Worm (Caenorhabditis elegans): ENCODE measurements around the gene hpo-34.

hpo-34 gene

DNA sequence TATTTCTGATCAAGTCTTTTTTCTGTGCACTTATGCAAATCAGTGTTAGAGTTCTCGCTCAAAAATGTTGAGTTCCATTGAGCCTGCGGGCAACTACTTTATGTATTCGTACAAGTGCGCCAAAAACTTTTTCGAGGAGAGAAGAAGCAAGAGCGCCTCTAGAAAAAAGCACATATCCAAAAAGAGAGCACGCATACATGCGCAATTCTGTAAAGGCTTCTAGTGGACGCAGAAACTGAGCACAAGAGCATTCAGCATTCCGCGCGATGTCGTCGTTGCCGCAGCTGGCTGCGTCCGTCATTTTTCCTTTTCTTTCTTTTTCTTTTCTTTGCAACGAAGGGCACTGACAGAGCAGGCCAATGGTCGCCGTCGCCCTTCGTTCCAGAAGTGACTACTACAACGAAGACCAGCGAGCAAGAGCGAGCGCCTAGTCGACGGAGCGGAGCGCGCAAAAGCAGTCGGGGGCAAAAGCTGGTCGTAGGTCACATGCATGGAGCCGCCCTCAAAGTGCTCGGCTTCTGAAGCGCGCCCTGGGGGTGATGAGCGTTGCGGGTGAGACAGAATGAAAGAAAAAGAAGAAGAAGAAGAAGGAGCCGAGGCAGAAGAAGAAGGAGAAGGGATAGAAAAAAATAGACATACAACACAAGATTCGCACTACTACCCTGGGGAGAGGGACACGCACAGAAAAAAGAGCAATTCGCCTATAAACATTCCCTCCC, 45.8 kb downstream of the hpo-34 start:
- TF ChIP-seq hmg-1.1 (GFP tag; IDR thresholded peaks at IDR 0.05) (peak; percentile 66), madf-9 (GFP tag; conservative IDR thresholded peaks at IDR 0.05) (no peak), duxl-1 (tag; optimal IDR thresholded peaks at IDR 0.05; ENCODE audit: poor library complexity) (no peak), lin-29 (GFP tag; IDR thresholded peaks at IDR 0.05) (no peak), rbr-2 (tag; optimal IDR thresholded peaks at IDR 0.05) (peak; percentile 75), hlh-30 (tag; optimal IDR thresholded peaks at IDR 0.05; ENCODE audit: insufficient read depth) (peak; percentile 52), dmd-8 (GFP tag; IDR thresholded peaks at IDR 0.05) (no peak), skn-1 (tag; optimal IDR thresholded peaks at IDR 0.05) (peak; percentile 2), aly-2 (tag; optimal IDR thresholded peaks at IDR 0.05) (no peak), mes-2 (tag; optimal IDR thresholded peaks at IDR 0.05; ENCODE audit: poor library complexity, severe bottlenecking) (no peak), pqm-1 (tag; optimal IDR thresholded peaks at IDR 0.05) (no peak), F37D6.2 (tag; optimal IDR thresholded peaks at IDR 0.05) (peak; percentile 87), pha-4 (GFP tag; IDR thresholded peaks at IDR 0.05) (peak; percentile 15; the same call in 1 of the 2 replicates), pha-4 (tag; optimal IDR thresholded peaks at IDR 0.05) (no peak), ceh-32 (tag; optimal IDR thresholded peaks at IDR 0.05; ENCODE audit: poor library complexity) (peak; percentile 60), hif-1 (tag; optimal IDR thresholded peaks at IDR 0.05) (peak; percentile 39 to 49), F10B5.3 (tag; optimal IDR thresholded peaks at IDR 0.05) (no peak), hlh-11 (tag; optimal IDR thresholded peaks at IDR 0.05) (peak; percentile 69), lsy-2 (tag; optimal IDR thresholded peaks at IDR 0.05) (peak; percentile 35 to 40), fkh-10 (GFP tag; optimal IDR thresholded peaks at IDR 0.05) (peak; percentile 69), aha-1 (tag) (peak; percentile 88), ama-1 (optimal IDR thresholded peaks at IDR 0.05) (no peak), egl-43 (GFP tag; IDR thresholded peaks at IDR 0.05) (peak; percentile 69), set-16 (GFP tag; IDR thresholded peaks at IDR 0.05) (peak; percentile 98), T26A8.4 (GFP tag; IDR thresholded peaks at IDR 0.05) (0 out of 2 replicates have a peak, but pooled peaks have one; percentile 38), ctbp-1 (GFP tag; IDR thresholded peaks at IDR 0.05) (peak; percentile 86), Y5F2A.4 (GFP tag; optimal IDR thresholded peaks at IDR 0.05) (peak; percentile 0), ceh-20 (GFP tag; IDR thresholded peaks at IDR 0.05) (peak; percentile 70; the same call in 1 of the 2 replicates), daf-12 (tag; optimal IDR thresholded peaks at IDR 0.05) (no peak), dmd-6 (GFP tag; IDR thresholded peaks at IDR 0.05) (peak; percentile 19; the same call in 1 of the 2 replicates), unc-62 (GFP tag; optimal IDR thresholded peaks at IDR 0.05 in 1 of 2) (peak in 1 of 2 experiments; percentile 99), unc-62 (tag; optimal IDR thresholded peaks at IDR 0.05) (no peak), spr-1 (tag; optimal IDR thresholded peaks at IDR 0.05) (peak; percentile 55), vab-7 (GFP tag; IDR thresholded peaks at IDR 0.05) (peak; percentile 30; the same call in 1 of the 2 replicates), mep-1 (tag; optimal IDR thresholded peaks at IDR 0.05) (peak; percentile 62), lin-38 (GFP tag; IDR thresholded peaks at IDR 0.05) (0 out of 2 replicates have a peak, but pooled peaks have one; percentile 6), ceh-44 (GFP tag; IDR thresholded peaks at IDR 0.05) (0 out of 2 replicates have a peak, but pooled peaks have one; percentile 45), nhr-11 (tag; optimal IDR thresholded peaks at IDR 0.05) (peak; percentile 25), lin-15B (tag; optimal IDR thresholded peaks at IDR 0.05) (no peak), mxl-3 (GFP tag; optimal IDR thresholded peaks at IDR 0.05) (no peak)

DNA sequence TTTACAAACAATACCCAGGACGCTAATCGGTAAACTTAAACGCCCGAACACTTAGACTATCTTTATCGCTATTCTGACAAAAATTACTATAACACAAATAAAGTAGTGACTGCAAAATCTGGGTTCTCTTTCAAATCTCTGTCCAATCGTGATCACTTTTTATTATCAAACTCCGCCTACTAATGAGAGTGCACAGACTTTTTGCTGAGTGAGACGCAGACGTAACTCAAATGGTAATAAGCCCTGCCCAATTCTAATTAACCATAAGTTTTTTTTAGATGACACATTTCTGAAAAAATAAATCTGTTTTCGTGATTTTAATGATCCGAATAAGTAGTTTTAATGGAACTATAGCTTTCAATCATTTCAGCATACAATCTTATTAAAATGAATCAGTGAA, 46.5 kb downstream of the hpo-34 start:
- TF ChIP-seq aha-1 (tag) (peak; percentile 60), php-3 (GFP tag; IDR thresholded peaks at IDR 0.05) (no peak)

Measured in whole organism, L4 larva.